Fruit fly (Drosophila melanogaster) whole organism, prepupa: ENCODE data around the gene CG42585.

ENCODE experiments used
- Blimp-1 ChIP-seq: fragments of 200-800 bp; sonication (Bioruptor generic); optimal IDR thresholded peaks from 3 replicates; lab custom pipeline; 2017; ENCODE audit warnings: missing biosample characterization, missing genetic modification characterization, mild to moderate bottlenecking, moderate library complexity, missing genetic modification reagents
- CG10631 ChIP-seq: fragments of 200-800 bp; sonication (Bioruptor generic); optimal IDR thresholded peaks from 2 replicates; lab custom pipeline; 2016; ENCODE audit warnings: missing biosample characterization, missing genetic modification characterization
- CG10669 ChIP-seq: fragments of 200-800 bp; sonication (Bioruptor generic); optimal IDR thresholded peaks from 3 replicates; lab custom pipeline; 2018; ENCODE audit warnings: missing biosample characterization, mild to moderate bottlenecking, missing genetic modification characterization, moderate library complexity
- CG11294 ChIP-seq: fragments of 200-800 bp; sonication (Bioruptor generic); IDR thresholded peaks from 2 replicates; pipeline ENCODE4 v1.3.6; 2022; ENCODE audit warnings: missing biosample characterization, missing genetic modification characterization
- CG11762 ChIP-seq: fragments of 200-800 bp; sonication (Bioruptor generic); optimal IDR thresholded peaks from 3 replicates; lab custom pipeline; 2016; ENCODE audit warnings: missing biosample characterization, missing genetic modification characterization; ENCODE audit not compliant: insufficient read depth
- CG11902 ChIP-seq: fragments of 200-800 bp; sonication (Bioruptor generic); optimal IDR thresholded peaks from 3 replicates; lab custom pipeline; 2016; ENCODE audit warnings: missing biosample characterization, missing genetic modification characterization
- CG15336 ChIP-seq: fragments of 200-800 bp; sonication (Bioruptor generic); IDR thresholded peaks from 2 replicates; pipeline ENCODE4 v1.3.6; 2022; ENCODE audit warnings: missing biosample characterization, missing genetic modification characterization
- CG32006 ChIP-seq: fragments of 200-800 bp; sonication (Bioruptor generic); optimal IDR thresholded peaks from 3 replicates; lab custom pipeline; 2017; ENCODE audit warnings: missing biosample characterization, mild to moderate bottlenecking, missing genetic modification characterization
- CG3919 ChIP-seq: fragments of 200-800 bp; sonication (Bioruptor generic); optimal IDR thresholded peaks from 3 replicates; lab custom pipeline; 2016; ENCODE audit warnings: missing biosample characterization, missing genetic modification characterization
- CG4318 ChIP-seq: fragments of 200-800 bp; sonication (Bioruptor generic); optimal IDR thresholded peaks from 3 replicates; lab custom pipeline; 2017; ENCODE audit warnings: missing biosample characterization, mild to moderate bottlenecking, missing genetic modification characterization
- CG6163 ChIP-seq: fragments of 200-800 bp; sonication (Bioruptor generic); IDR thresholded peaks from 3 replicates; pipeline ENCODE4 v1.3.6; 2022; ENCODE audit warnings: missing biosample characterization, missing genetic modification characterization
- CG6276 ChIP-seq: fragments of 200-800 bp; sonication (Bioruptor generic); optimal IDR thresholded peaks from 2 replicates; lab custom pipeline; 2017; ENCODE audit warnings: missing biosample characterization, mild to moderate bottlenecking, missing genetic modification characterization
- CG6792 ChIP-seq: fragments of 200-800 bp; sonication (Bioruptor generic); optimal IDR thresholded peaks from 3 replicates; lab custom pipeline; 2016; ENCODE audit warnings: missing biosample characterization, missing genetic modification characterization
- CG7368 ChIP-seq: fragments of 200-800 bp; sonication (Bioruptor generic); optimal IDR thresholded peaks from 3 replicates; lab custom pipeline; 2016; ENCODE audit warnings: missing biosample characterization, missing genetic modification characterization
- CG8119 ChIP-seq: fragments of 200-800 bp; sonication (Bioruptor generic); IDR thresholded peaks from 3 replicates; pipeline ENCODE4 v1.3.6; 2022; ENCODE audit warnings: missing biosample characterization, missing genetic modification characterization
- CG8319 ChIP-seq: fragments of 200-800 bp; sonication (Bioruptor generic); optimal IDR thresholded peaks from 3 replicates; lab custom pipeline; 2016; ENCODE audit warnings: missing biosample characterization, missing genetic modification characterization
- CG8632 ChIP-seq: fragments of 200-800 bp; sonication (Bioruptor generic); optimal IDR thresholded peaks from 3 replicates; lab custom pipeline; 2016; ENCODE audit warnings: missing biosample characterization, missing genetic modification characterization
- CG9139 ChIP-seq: fragments of 200-800 bp; sonication (Bioruptor generic); optimal IDR thresholded peaks from 3 replicates; lab custom pipeline; 2017; ENCODE audit warnings: missing biosample characterization, mild to moderate bottlenecking, missing genetic modification characterization
- Eip75B ChIP-seq: fragments of 200-800 bp; sonication (Bioruptor generic); optimal IDR thresholded peaks from 3 replicates; lab custom pipeline; 2016; ENCODE audit warnings: missing biosample characterization, missing genetic modification characterization
- Eip78C ChIP-seq: fragments of 200-800 bp; sonication (Bioruptor generic); peaks from one replicate; lab custom pipeline; 2016; ENCODE audit warnings: missing biosample characterization, missing genetic modification characterization
- Ets21C ChIP-seq: fragments of 200-800 bp; sonication (Bioruptor generic); optimal IDR thresholded peaks from 3 replicates; lab custom pipeline; 2016; ENCODE audit warnings: missing biosample characterization, missing genetic modification characterization
- Ets96B ChIP-seq: fragments of 200-800 bp; optimal IDR thresholded peaks from 2 replicates; lab custom pipeline; 2019; ENCODE audit warnings: missing biosample characterization, mild to moderate bottlenecking, missing genetic modification characterization, moderate library complexity
- Hr38 ChIP-seq: sonication (Bioruptor generic); optimal IDR thresholded peaks from 2 replicates; lab custom pipeline; 2016; ENCODE audit warnings: missing biosample characterization, missing genetic modification characterization
- Hr39 ChIP-seq: fragments of 200-800 bp; sonication (Bioruptor generic); optimal IDR thresholded peaks from 2 replicates; lab custom pipeline; 2016; ENCODE audit warnings: missing biosample characterization, missing genetic modification characterization
- Hr4 ChIP-seq: fragments of 200-800 bp; sonication (Bioruptor generic); optimal IDR thresholded peaks from 3 replicates; lab custom pipeline; 2016; ENCODE audit warnings: missing biosample characterization, missing genetic modification characterization
- Met ChIP-seq: fragments of 200-800 bp; sonication (Bioruptor generic); optimal IDR thresholded peaks from 3 replicates; lab custom pipeline; 2016; ENCODE audit warnings: missing biosample characterization, missing genetic modification characterization
- Smox ChIP-seq: fragments of 200-800 bp; sonication (Bioruptor generic); optimal IDR thresholded peaks from 3 replicates; lab custom pipeline; 2016; ENCODE audit warnings: missing biosample characterization, missing genetic modification characterization
- Sox102F ChIP-seq: fragments of 200-800 bp; sonication (Bioruptor generic); optimal IDR thresholded peaks from 2 replicates; lab custom pipeline; 2016; ENCODE audit warnings: missing biosample characterization, mild to moderate bottlenecking, missing genetic modification characterization
- Sox14 ChIP-seq: fragments of 200-800 bp; sonication (Bioruptor generic); optimal IDR thresholded peaks from 3 replicates; lab custom pipeline; 2016; ENCODE audit warnings: missing biosample characterization, missing genetic modification characterization
- Sox15 ChIP-seq: fragments of 200-800 bp; sonication (Bioruptor generic); optimal IDR thresholded peaks from 3 replicates; lab custom pipeline; 2016; ENCODE audit warnings: missing biosample characterization, missing genetic modification characterization
- achi ChIP-seq: fragments of 200-800 bp; sonication (Bioruptor generic); optimal IDR thresholded peaks from 3 replicates; lab custom pipeline; 2016; ENCODE audit warnings: missing biosample characterization, missing genetic modification characterization
- acj6 ChIP-seq: fragments of 200-800 bp; sonication (Bioruptor generic); optimal IDR thresholded peaks from 3 replicates; lab custom pipeline; 2016; ENCODE audit warnings: missing biosample characterization, missing genetic modification characterization
- cyc ChIP-seq: fragments of 200-800 bp; sonication (Bioruptor generic); optimal IDR thresholded peaks from 3 replicates; lab custom pipeline; 2016; ENCODE audit warnings: missing biosample characterization, missing genetic modification characterization
- dac ChIP-seq: fragments of 200-800 bp; sonication (Bioruptor generic); optimal IDR thresholded peaks from 2 replicates; lab custom pipeline; 2017; ENCODE audit warnings: missing biosample characterization, mild to moderate bottlenecking, missing genetic modification characterization
- eg ChIP-seq: fragments of 200-800 bp; sonication (Bioruptor generic); IDR thresholded peaks from 3 replicates; pipeline ENCODE4 v1.3.6; 2022; ENCODE audit warnings: missing biosample characterization, missing genetic modification characterization
- esn ChIP-seq: fragments of 200-800 bp; sonication (Bioruptor generic); optimal IDR thresholded peaks from 2 replicates; lab custom pipeline; 2016; ENCODE audit warnings: missing biosample characterization, mild to moderate bottlenecking, missing genetic modification characterization, moderate library complexity
- fd59A ChIP-seq: fragments of 200-800 bp; sonication (Bioruptor generic); optimal IDR thresholded peaks from 2 replicates; lab custom pipeline; 2017; ENCODE audit warnings: missing biosample characterization, mild to moderate bottlenecking, missing genetic modification characterization, missing genetic modification reagents
- fkh ChIP-seq: fragments of 200-800 bp; sonication (Bioruptor generic); optimal IDR thresholded peaks from 3 replicates; lab custom pipeline; 2017; ENCODE audit warnings: missing biosample characterization, mild to moderate bottlenecking, missing genetic modification characterization, moderate library complexity
- lz ChIP-seq: fragments of 200-800 bp; sonication (Bioruptor generic); optimal IDR thresholded peaks from 3 replicates; lab custom pipeline; 2016; ENCODE audit warnings: missing biosample characterization, missing genetic modification characterization
- net ChIP-seq: fragments of 200-800 bp; sonication (Bioruptor generic); optimal IDR thresholded peaks from 3 replicates; lab custom pipeline; 2016; ENCODE audit warnings: missing biosample characterization, missing genetic modification characterization
- pdm3 ChIP-seq: fragments of 200-800 bp; sonication (Bioruptor generic); optimal IDR thresholded peaks from 3 replicates; lab custom pipeline; 2016; ENCODE audit warnings: missing biosample characterization, missing genetic modification characterization
- spab ChIP-seq: fragments of 200-800 bp; sonication (Bioruptor generic); optimal IDR thresholded peaks from 2 replicates; lab custom pipeline; 2017; ENCODE audit warnings: missing biosample characterization, mild to moderate bottlenecking, missing genetic modification characterization, missing genetic modification reagents
- ss ChIP-seq, 2 experiments: fragments of 200-800 bp; sonication (Bioruptor generic); optimal IDR thresholded peaks; 2 replicates in 1 of 2; 3 replicates in 1 of 2; lab custom pipeline; 2017 to 2018; ENCODE audit warnings: mild to moderate bottlenecking in 2 of 2, missing biosample characterization in 2 of 2, missing genetic modification characterization in 2 of 2, moderate library complexity in 1 of 2
- svp ChIP-seq: fragments of 200-800 bp; sonication (Bioruptor generic); peaks from one replicate; lab custom pipeline; 2016; ENCODE audit warnings: missing biosample characterization, missing genetic modification characterization
- topi ChIP-seq: fragments of 200-800 bp; sonication (Bioruptor generic); optimal IDR thresholded peaks from 3 replicates; lab custom pipeline; 2016; ENCODE audit warnings: missing biosample characterization, missing genetic modification characterization

Gene CG42585

dm6 chr2L:14693620-14694019, 46.1 kb upstream of the CG42585 start:
- TF ChIP-seq spab (GFP tag; lab: Kevin White, UChicago), result no peak
- 0 out of 2 replicates have a peak, but pooled peaks have one; percentile 14 for TF ChIP-seq CG15336 (GFP tag; lab: Robert Waterston, UW)
- peak; percentile 56; the same call in 1 of the 3 replicates for TF ChIP-seq eg (GFP tag; lab: Robert Waterston, UW)
- TF ChIP-seq Hr39 (GFP tag; lab: Kevin White, UChicago), result no peak
- TF ChIP-seq CG8119, result peak; percentile 39; the same call in 1 of the 3 replicates
- no peak for TF ChIP-seq CG10631 (GFP tag; lab: Kevin White, UChicago)
- no peak for TF ChIP-seq CG6792
- no peak for TF ChIP-seq CG9139

dm6 chr2L:14697938-14698337, 41.8 kb upstream of the CG42585 start:
- TF ChIP-seq svp (GFP tag; lab: Kevin White, UChicago) (peak; percentile 62), Eip78C (peak; percentile 78), Smox (GFP tag; lab: Kevin White, UChicago) (peak; percentile 24), Sox14 (GFP tag; lab: Kevin White, UChicago) (no peak), pdm3 (GFP tag; lab: Kevin White, UChicago) (peak; percentile 31), eg (GFP tag; lab: Robert Waterston, UW) (no peak; the same call in 2 of the 3 replicates), CG6276 (GFP tag; lab: Kevin White, UChicago) (peak; percentile 37), Met (GFP tag; lab: Kevin White, UChicago) (peak; percentile 11), CG11762 (GFP tag; lab: Kevin White, UChicago) (peak; percentile 1), dac (no peak), esn (GFP tag; lab: Kevin White, UChicago) (peak; percentile 11), ss (GFP tag; optimal IDR thresholded peaks at IDR 0.05; lab: Kevin White, UChicago) (peak in 1 of 2 experiments; percentile 5), acj6 (GFP tag; lab: Kevin White, UChicago) (peak; percentile 1), lz (GFP tag; lab: Kevin White, UChicago) (no peak), CG11294 (GFP tag; lab: Robert Waterston, UW) (no peak), cyc (GFP tag; lab: Kevin White, UChicago) (peak; percentile 4), topi (GFP tag; lab: Kevin White, UChicago) (no peak), spab (GFP tag; lab: Kevin White, UChicago) (no peak), Hr38 (GFP tag; lab: Kevin White, UChicago) (no peak), Blimp-1 (GFP tag; lab: Kevin White, UChicago) (no peak), Eip75B (GFP tag; lab: Kevin White, UChicago) (no peak), CG8319 (GFP tag; lab: Kevin White, UChicago) (peak; percentile 1), CG6792 (peak; percentile 16), CG7368 (GFP tag; lab: Kevin White, UChicago) (no peak), CG8632 (GFP tag; lab: Kevin White, UChicago) (peak; percentile 8), Sox102F (peak; percentile 14), net (GFP tag; lab: Kevin White, UChicago) (peak; percentile 47), CG15336 (GFP tag; lab: Robert Waterston, UW) (peak; percentile 55; the same call in 1 of the 2 replicates), Ets96B (tag; lab: Kevin White, UChicago) (peak; percentile 13), Ets21C (no peak), Sox15 (GFP tag; lab: Kevin White, UChicago) (no peak), CG4318 (peak; percentile 29), Hr4 (GFP tag; lab: Kevin White, UChicago) (peak; percentile 45), CG32006 (peak; percentile 65), achi (peak; percentile 10)

- TF ChIP-seq net (GFP tag; lab: Kevin White, UChicago) (no peak), lz (GFP tag; lab: Kevin White, UChicago) (no peak), CG10669 (GFP tag; lab: Kevin White, UChicago) (no peak), Blimp-1 (GFP tag; lab: Kevin White, UChicago) (no peak), CG11294 (GFP tag; lab: Robert Waterston, UW) (no peak), CG4318 (no peak), CG8319 (GFP tag; lab: Kevin White, UChicago) (no peak), CG15336 (GFP tag; lab: Robert Waterston, UW) (no peak), fkh (GFP tag; lab: Kevin White, UChicago) (no peak), Ets21C (no peak), Eip75B (GFP tag; lab: Kevin White, UChicago) (no peak), CG6163 (GFP tag; lab: Robert Waterston, UW) (no peak), CG3919 (GFP tag; lab: Kevin White, UChicago) (no peak), fd59A (no peak), ss (GFP tag; optimal IDR thresholded peaks at IDR 0.05; lab: Kevin White, UChicago) (no peak), Ets96B (tag; lab: Kevin White, UChicago) (no peak), CG11902 (GFP tag; lab: Kevin White, UChicago) (no peak)
- TF ChIP-seq, all 60 proteins: peak for 0
Observed at dm6 chr2L:14698980-14699379, 40.7 kb upstream of the CG42585 start.
